Worm (Caenorhabditis elegans) whole organism, L2 larva: Measurements from ENCODE around the gene Y50E8A.12.

ENCODE experiments used
- ZK546.5 ChIP-seq: sonication (generic microtip); optimal IDR thresholded peaks from 2 replicates; lab custom pipeline; 2017; ENCODE audit warnings: missing biosample characterization, missing genetic modification characterization
- aly-2 ChIP-seq: fragments of 150-350 bp; optimal IDR thresholded peaks from 2 replicates; lab custom pipeline; 2014; ENCODE audit warnings: missing biosample characterization, missing genetic modification characterization
- blmp-1 ChIP-seq: sonication (generic microtip); optimal IDR thresholded peaks from 2 replicates; lab custom pipeline; 2017; ENCODE audit warnings: missing genetic modification characterization, mild to moderate bottlenecking, missing compliant biosample characterization, antibody characterized with exemption, moderate library complexity; ENCODE audit not compliant: insufficient read depth
- ceh-82 ChIP-seq: fragments of 150-350 bp; optimal IDR thresholded peaks from 2 replicates; lab custom pipeline; 2014; ENCODE audit warnings: missing biosample characterization, missing genetic modification characterization
- lin-39 ChIP-seq: fragments of 150-350 bp; optimal IDR thresholded peaks from 2 replicates; lab custom pipeline; 2014; ENCODE audit warnings: missing biosample characterization, missing genetic modification reagents, missing genetic modification characterization
- mbf-1 ChIP-seq: sonication (generic microtip); optimal IDR thresholded peaks from 2 replicates; lab custom pipeline; 2017; ENCODE audit warnings: missing biosample characterization, missing genetic modification characterization
- nhr-25 ChIP-seq: fragments of 150-350 bp; sonication (generic microtip); optimal IDR thresholded peaks from 3 replicates; lab custom pipeline; 2014; ENCODE audit warnings: missing biosample characterization, missing genetic modification characterization
- snpc-4 ChIP-seq: fragments of 150-350 bp; optimal IDR thresholded peaks from 2 replicates; lab custom pipeline; 2014; ENCODE audit warnings: missing biosample characterization, missing genetic modification characterization
- unc-39 ChIP-seq: fragments of 150-350 bp; optimal IDR thresholded peaks from 2 replicates; lab custom pipeline; 2014; ENCODE audit warnings: missing biosample characterization, missing genetic modification characterization
- ztf-1 ChIP-seq: fragments of 200-800 bp; sonication (Bioruptor generic); conservative IDR thresholded peaks from 2 replicates; pipeline ENCODE4 v1.3.6; 2022; ENCODE audit warnings: missing genetic modification characterization, missing compliant biosample characterization
- ztf-4 ChIP-seq: fragments of 150-350 bp; optimal IDR thresholded peaks from 2 replicates; lab custom pipeline; 2014; ENCODE audit warnings: missing biosample characterization, missing genetic modification characterization

ce11 chrV:14762563-14762962, 21.4 kb downstream of the Y50E8A.12 start:
- no peak for TF ChIP-seq nhr-25 (tag; lab: Kevin White, UChicago)
- no peak for TF ChIP-seq ZK546.5 (tag; lab: Kevin White, UChicago)
- TF ChIP-seq lin-39 (tag; lab: Kevin White, UChicago) = no peak
- no peak for TF ChIP-seq ztf-1 (GFP tag; lab: Robert Waterston, UW)
- no peak for TF ChIP-seq unc-39 (tag; lab: Kevin White, UChicago)
- no peak for TF ChIP-seq mbf-1 (tag; lab: Kevin White, UChicago)
- TF ChIP-seq blmp-1 = no peak
- TF ChIP-seq ceh-82 (tag; lab: Kevin White, UChicago) = no peak
- TF ChIP-seq aly-2 = no peak
- no peak for TF ChIP-seq snpc-4 (tag; lab: Kevin White, UChicago)
- TF ChIP-seq ztf-4 = no peak
